Fruit fly (Drosophila melanogaster): ENCODE data around the gene pnr.

Gene pnr

dm6 chr3R:16049369-16049768 lies 23.5 kb downstream of the pnr start, which contains the start of the genes IKKbeta and CG5013 (continued):
- TF ChIP-seq fkh (GFP tag; optimal IDR thresholded peaks at IDR 0.05) (peak; percentile 69), CG8119 (GFP tag; IDR thresholded peaks at IDR 0.05) (no peak), Blimp-1 (GFP tag; optimal IDR thresholded peaks at IDR 0.05) (no peak), cyc (GFP tag; optimal IDR thresholded peaks at IDR 0.05) (peak; percentile 59), CG32006 (GFP tag; optimal IDR thresholded peaks at IDR 0.05) (peak; percentile 37), OdsH (GFP tag; optimal IDR thresholded peaks at IDR 0.05) (no peak), ss (GFP tag; optimal IDR thresholded peaks at IDR 0.05) (peak in 1 of 2 experiments; percentile 16), CG7368 (GFP tag; optimal IDR thresholded peaks at IDR 0.05) (no peak), Sox14 (GFP tag; optimal IDR thresholded peaks at IDR 0.05) (peak; percentile 36), Lpt (GFP tag; optimal IDR thresholded peaks at IDR 0.05) (no peak), svp (GFP tag) (no peak), fd59A (GFP tag; optimal IDR thresholded peaks at IDR 0.05) (no peak), Gug (GFP tag; IDR thresholded peaks at IDR 0.05) (no peak), Eip75B (GFP tag; optimal IDR thresholded peaks at IDR 0.05) (peak; percentile 43), CG31627 (GFP tag; optimal IDR thresholded peaks at IDR 0.05) (peak; percentile 56), CG10631 (GFP tag; optimal IDR thresholded peaks at IDR 0.05) (peak; percentile 45), Hr4 (GFP tag; optimal IDR thresholded peaks at IDR 0.05) (no peak), dsx (GFP tag; optimal IDR thresholded peaks at IDR 0.05; ENCODE audit: poor library complexity, severe bottlenecking) (peak; percentile 11), CG11902 (GFP tag; optimal IDR thresholded peaks at IDR 0.05) (peak; percentile 21)

dm6 chr3R:16050621-16051328 lies 24.9 kb downstream of the pnr start, which contains the start of gene msps:
Gene msps (plus strand): TSS chr3R:16050801.
- TF ChIP-seq CG11902 (GFP tag; optimal IDR thresholded peaks at IDR 0.05) (no peak), cyc (GFP tag; optimal IDR thresholded peaks at IDR 0.05) (no peak), Sox14 (GFP tag; optimal IDR thresholded peaks at IDR 0.05) (peak; percentile 52), fkh (GFP tag; optimal IDR thresholded peaks at IDR 0.05) (peak; percentile 73), Ets21C (GFP tag; optimal IDR thresholded peaks at IDR 0.05) (no peak)

dm6 chr3R:16051329-16051679 lies 25.4 kb downstream of the pnr start:
- TF ChIP-seq CG31627 (GFP tag; optimal IDR thresholded peaks at IDR 0.05) (peak; percentile 19), CG6854 (GFP tag; optimal IDR thresholded peaks at IDR 0.05) (no peak), Lpt (GFP tag; optimal IDR thresholded peaks at IDR 0.05) (no peak), CG6276 (GFP tag; optimal IDR thresholded peaks at IDR 0.05) (no peak), Blimp-1 (GFP tag; optimal IDR thresholded peaks at IDR 0.05) (no peak), CG11902 (GFP tag; optimal IDR thresholded peaks at IDR 0.05) (no peak), spab (GFP tag; optimal IDR thresholded peaks at IDR 0.05) (no peak), dac (GFP tag; optimal IDR thresholded peaks at IDR 0.05) (no peak), lz (GFP tag; optimal IDR thresholded peaks at IDR 0.05) (no peak), Hr38 (GFP tag; optimal IDR thresholded peaks at IDR 0.05) (no peak), CG16779 (tag; optimal IDR thresholded peaks at IDR 0.05) (peak; percentile 4), Gug (GFP tag; IDR thresholded peaks at IDR 0.05) (no peak), CG4318 (GFP tag; optimal IDR thresholded peaks at IDR 0.05) (no peak), net (GFP tag; optimal IDR thresholded peaks at IDR 0.05) (no peak), achi (GFP tag; optimal IDR thresholded peaks at IDR 0.05) (no peak), vri (GFP tag; optimal IDR thresholded peaks at IDR 0.05) (no peak), CG8319 (GFP tag; optimal IDR thresholded peaks at IDR 0.05) (no peak), CG10669 (GFP tag; optimal IDR thresholded peaks at IDR 0.05) (no peak), Eip75B (GFP tag; optimal IDR thresholded peaks at IDR 0.05) (no peak), fkh (GFP tag; optimal IDR thresholded peaks at IDR 0.05) (no peak), CG8632 (GFP tag; optimal IDR thresholded peaks at IDR 0.05) (no peak), CG6163 (GFP tag; IDR thresholded peaks at IDR 0.05) (peak; percentile 52; the same call in 2 of the 3 replicates), Sox102F (GFP tag; optimal IDR thresholded peaks at IDR 0.05) (no peak), Smox (GFP tag; optimal IDR thresholded peaks at IDR 0.05) (no peak), dsx (GFP tag; optimal IDR thresholded peaks at IDR 0.05; ENCODE audit: poor library complexity, severe bottlenecking) (no peak), fd85E (GFP tag; optimal IDR thresholded peaks at IDR 0.05) (no peak), Ets21C (GFP tag; optimal IDR thresholded peaks at IDR 0.05) (no peak), CG11294 (GFP tag; IDR thresholded peaks at IDR 0.05) (no peak), CG15336 (GFP tag; IDR thresholded peaks at IDR 0.05) (peak; percentile 71), CG3032 (tag; optimal IDR thresholded peaks at IDR 0.05) (no peak), CG7368 (GFP tag; optimal IDR thresholded peaks at IDR 0.05) (peak; percentile 8), topi (GFP tag; optimal IDR thresholded peaks at IDR 0.05) (no peak), acj6 (GFP tag; optimal IDR thresholded peaks at IDR 0.05) (no peak), eg (GFP tag; IDR thresholded peaks at IDR 0.05) (peak; percentile 72; the same call in 2 of the 3 replicates), CG11762 (GFP tag; optimal IDR thresholded peaks at IDR 0.05; ENCODE audit: insufficient read depth) (no peak)

All from whole organism, prepupa.